Fruit fly (Drosophila melanogaster) S2 (cell line): ENCODE measurements around the gene Cat.

Source experiments
- CG8478 ChIP-seq: fragments of >200 bp; optimal IDR thresholded peaks from 2 replicates; lab custom pipeline; 2018
- CTCF ChIP-seq, 2 experiments: fragments of >200 bp; optimal IDR thresholded peaks; 2 replicates each; lab custom pipeline; 2018

dm6 chr3L:18832195-18832594 is 9.8 kb downstream of the Cat start:
- TF ChIP-seq CG8478 (lab: Kevin White, UChicago) (no peak), CTCF (optimal IDR thresholded peaks at IDR 0.05; lab: Kevin White, UChicago) (no peak)
